Worm (Caenorhabditis elegans): Measurements from ENCODE around the gene pqn-65.

pqn-65 gene

DNA sequence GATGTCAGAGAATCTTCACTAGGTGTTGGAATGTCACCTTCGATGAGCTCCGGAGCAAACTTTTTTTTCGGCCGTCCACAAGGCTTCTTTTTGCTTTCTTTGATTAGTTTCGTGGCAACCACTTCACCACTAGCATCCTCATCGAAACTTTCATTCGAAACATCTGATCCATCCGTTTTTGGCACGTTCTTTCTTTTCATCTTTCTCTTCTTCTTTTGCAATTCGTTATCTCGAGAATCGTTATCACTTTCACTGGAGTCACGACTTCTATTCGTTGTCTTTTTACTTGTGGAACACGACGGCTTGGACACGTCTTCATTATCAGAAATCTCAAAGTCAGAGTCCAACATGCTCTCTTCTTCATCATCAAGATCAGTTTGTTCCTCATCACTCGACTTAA lies 15.2 kb downstream of the pqn-65 start:
- TF ChIP-seq dve-1 (tag; optimal IDR thresholded peaks at IDR 0.05) = no peak
- no peak for TF ChIP-seq elt-2 (tag; optimal IDR thresholded peaks at IDR 0.05)
- no peak for TF ChIP-seq ttx-3 (tag; optimal IDR thresholded peaks at IDR 0.05)
- TF ChIP-seq sox-2 (GFP tag; IDR thresholded peaks at IDR 0.05) = no peak

DNA sequence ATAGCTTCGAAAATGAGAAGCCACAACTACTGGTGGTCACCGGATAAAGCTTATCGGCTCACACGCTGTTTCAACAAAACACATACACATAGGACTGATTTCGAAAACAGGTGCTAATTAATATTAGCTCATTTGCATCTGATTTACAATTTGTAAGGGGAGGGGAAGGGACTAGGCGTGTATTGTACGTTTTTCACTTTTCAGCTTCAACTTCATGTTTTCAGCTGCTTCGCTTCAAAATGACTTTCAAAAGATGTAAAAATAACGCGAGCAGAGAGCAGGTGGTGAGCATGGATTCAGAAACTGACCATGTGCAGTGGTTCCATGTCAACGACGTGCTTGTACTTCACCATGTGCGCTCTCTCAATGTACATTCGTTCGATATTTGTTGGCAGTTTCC lies 18.4 kb downstream of the pqn-65 start:
- no peak for TF ChIP-seq C38D4.7 (GFP tag; optimal IDR thresholded peaks at IDR 0.05)
- no peak for TF ChIP-seq lin-11 (tag; optimal IDR thresholded peaks at IDR 0.05)
- no peak for TF ChIP-seq ceh-6 (GFP tag; optimal IDR thresholded peaks at IDR 0.05)
- no peak for TF ChIP-seq pat-9 (tag; optimal IDR thresholded peaks at IDR 0.05)
- TF ChIP-seq tbx-7 (tag; optimal IDR thresholded peaks at IDR 0.05) = no peak
- TF ChIP-seq ceh-48 (tag; optimal IDR thresholded peaks at IDR 0.05) = no peak
- no peak for TF ChIP-seq rnt-1 (tag; optimal IDR thresholded peaks at IDR 0.05)
- no peak for TF ChIP-seq ttx-3 (tag; optimal IDR thresholded peaks at IDR 0.05)
- TF ChIP-seq che-1 (tag; optimal IDR thresholded peaks at IDR 0.05) = no peak
- no peak for TF ChIP-seq K02D7.2 (tag; optimal IDR thresholded peaks at IDR 0.05)
- TF ChIP-seq eyg-1 (tag; optimal IDR thresholded peaks at IDR 0.05) = no peak
- TF ChIP-seq fkh-6 (tag; optimal IDR thresholded peaks at IDR 0.05) = no peak
- no peak for TF ChIP-seq ets-4 (tag; optimal IDR thresholded peaks at IDR 0.05)
- TF ChIP-seq unc-3 (GFP tag; conservative IDR thresholded peaks at IDR 0.05) = no peak
- TF ChIP-seq unc-3 (tag; optimal IDR thresholded peaks at IDR 0.05) = no peak
- no peak for TF ChIP-seq nhr-11 (tag; optimal IDR thresholded peaks at IDR 0.05)
- no peak for TF ChIP-seq zip-5 (tag; optimal IDR thresholded peaks at IDR 0.05)
- TF ChIP-seq mec-3 (tag; optimal IDR thresholded peaks at IDR 0.05; ENCODE audit: borderline replicate concordance) = no peak
- no peak for TF ChIP-seq sox-2 (GFP tag; IDR thresholded peaks at IDR 0.05)

DNA sequence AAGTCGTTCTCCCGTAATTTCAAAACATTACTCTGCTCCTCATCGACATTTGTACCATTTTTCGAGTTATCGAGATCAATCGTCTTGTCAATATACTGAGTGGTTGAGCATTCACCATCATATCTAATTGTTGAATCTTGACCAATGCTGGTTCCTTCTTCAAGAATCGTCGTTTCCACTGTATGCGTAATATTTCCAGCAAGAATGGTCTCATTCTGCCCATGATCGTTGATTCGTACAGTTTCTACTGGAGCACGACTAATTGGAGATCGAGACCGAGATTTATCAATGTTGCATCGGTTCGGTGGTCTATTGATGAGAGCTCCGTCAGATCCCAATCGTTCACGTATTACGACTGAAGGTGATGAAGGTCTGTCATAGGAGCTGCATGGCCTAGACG lies 19.9 kb downstream of the pqn-65 start:
- TF ChIP-seq K02D7.2 (tag; optimal IDR thresholded peaks at IDR 0.05) = no peak
- no peak for TF ChIP-seq C38D4.7 (GFP tag; optimal IDR thresholded peaks at IDR 0.05)
- TF ChIP-seq ceh-31 (tag; optimal IDR thresholded peaks at IDR 0.05) = no peak
- no peak for TF ChIP-seq hlh-30 (tag; optimal IDR thresholded peaks at IDR 0.05; ENCODE audit: insufficient read depth)
- no peak for TF ChIP-seq syd-9 (tag; optimal IDR thresholded peaks at IDR 0.05)
- TF ChIP-seq nhr-11 (tag; optimal IDR thresholded peaks at IDR 0.05) = no peak
- no peak for TF ChIP-seq K09A11.1 (tag; optimal IDR thresholded peaks at IDR 0.05; ENCODE audit: insufficient read depth)
- no peak for TF ChIP-seq ceh-19 (GFP tag; optimal IDR thresholded peaks at IDR 0.05)
- no peak for TF ChIP-seq elt-2 (tag; optimal IDR thresholded peaks at IDR 0.05)
- no peak for TF ChIP-seq hlh-6 (tag; optimal IDR thresholded peaks at IDR 0.05)
- no peak for TF ChIP-seq ref-2 (tag; optimal IDR thresholded peaks at IDR 0.05)
- no peak for TF ChIP-seq pros-1 (tag; optimal IDR thresholded peaks at IDR 0.05)
- TF ChIP-seq lin-11 (tag; optimal IDR thresholded peaks at IDR 0.05) = no peak
- no peak for TF ChIP-seq C08G9.2 (tag; optimal IDR thresholded peaks at IDR 0.05)
- TF ChIP-seq F13H6.1 (tag; optimal IDR thresholded peaks at IDR 0.05) = no peak
- no peak for TF ChIP-seq lim-6 (tag; optimal IDR thresholded peaks at IDR 0.05)
- TF ChIP-seq odd-2 (tag; optimal IDR thresholded peaks at IDR 0.05) = no peak
- TF ChIP-seq madf-2 (tag; optimal IDR thresholded peaks at IDR 0.05) = no peak

DNA sequence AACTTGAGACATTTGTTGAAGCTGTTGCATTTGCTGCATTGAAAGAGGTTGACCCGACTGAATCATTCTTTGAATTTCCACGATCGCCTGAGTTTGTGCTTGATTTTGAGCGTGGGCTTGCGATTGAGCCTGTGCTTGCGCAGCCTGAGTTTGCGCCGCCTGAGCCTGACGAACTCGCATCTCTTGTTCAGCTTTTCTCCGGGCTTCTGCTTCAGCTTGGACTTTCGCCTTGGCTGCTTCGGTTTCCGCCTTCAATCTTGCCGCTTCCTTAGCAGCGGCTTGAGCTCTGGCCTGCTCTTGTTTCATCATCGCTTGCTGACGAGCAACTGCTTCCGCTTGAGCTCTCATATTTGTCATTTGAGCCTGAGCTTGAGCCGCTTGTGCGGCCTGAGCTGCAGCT lies 22.0 kb downstream of the pqn-65 start:
- TF ChIP-seq unc-86 (tag; optimal IDR thresholded peaks at IDR 0.05) (no peak), hlh-15 (tag; optimal IDR thresholded peaks at IDR 0.05) (no peak), nfya-1 (tag; optimal IDR thresholded peaks at IDR 0.05) (no peak), dmd-4 (tag; optimal IDR thresholded peaks at IDR 0.05; ENCODE audit: borderline replicate concordance) (no peak), sox-4 (tag; optimal IDR thresholded peaks at IDR 0.05) (no peak), pat-9 (tag; optimal IDR thresholded peaks at IDR 0.05) (no peak), unc-42 (tag; optimal IDR thresholded peaks at IDR 0.05) (no peak), ceh-6 (GFP tag; optimal IDR thresholded peaks at IDR 0.05) (no peak), che-1 (tag; optimal IDR thresholded peaks at IDR 0.05) (no peak), ets-4 (tag; optimal IDR thresholded peaks at IDR 0.05) (no peak), hlh-8 (tag; optimal IDR thresholded peaks at IDR 0.05) (no peak), ceh-34 (tag; optimal IDR thresholded peaks at IDR 0.05) (no peak), madf-2 (tag; optimal IDR thresholded peaks at IDR 0.05) (no peak), pros-1 (tag; optimal IDR thresholded peaks at IDR 0.05) (no peak), syd-9 (tag; optimal IDR thresholded peaks at IDR 0.05) (no peak), tbx-2 (tag; optimal IDR thresholded peaks at IDR 0.05) (no peak)
